Worm (Caenorhabditis elegans) whole organism, L3 larva: ENCODE data around the gene gmeb-2.

Experiments
- daf-12 ChIP-seq: fragments of 150-350 bp; optimal IDR thresholded peaks from 2 replicates; lab custom pipeline; 2014; ENCODE audit warnings: missing biosample characterization, missing genetic modification reagents, missing genetic modification characterization
- elt-1 ChIP-seq: fragments of 150-350 bp; optimal IDR thresholded peaks from 2 replicates; lab custom pipeline; 2014; ENCODE audit warnings: missing biosample characterization, missing genetic modification characterization
- elt-3 ChIP-seq, 3 experiments: fragments of 150-350 bp in 1 of 3; sonication (generic microtip) in 2 of 3; optimal IDR thresholded peaks; 2 replicates in 2 of 3; 4 replicates in 1 of 3; lab custom pipeline; 2014 to 2017; ENCODE audit warnings: missing biosample characterization in 3 of 3, missing genetic modification characterization in 3 of 3
- nhr-11 ChIP-seq: fragments of 150-350 bp; optimal IDR thresholded peaks from 2 replicates; lab custom pipeline; 2014; ENCODE audit warnings: missing biosample characterization, missing genetic modification characterization
- nhr-12 ChIP-seq: fragments of 150-350 bp; optimal IDR thresholded peaks from 2 replicates; lab custom pipeline; 2014; ENCODE audit warnings: missing biosample characterization, missing genetic modification characterization
- zag-1 ChIP-seq: fragments of 150-350 bp; optimal IDR thresholded peaks from 2 replicates; lab custom pipeline; 2014; ENCODE audit warnings: missing biosample characterization, missing genetic modification characterization
- ztf-4 ChIP-seq: fragments of 150-350 bp; optimal IDR thresholded peaks from 2 replicates; lab custom pipeline; 2014; ENCODE audit warnings: missing biosample characterization, missing genetic modification characterization

ce11 chrX:15902835-15903234, 23.9 kb downstream of the gmeb-2 start:
- no peak for TF ChIP-seq nhr-11 (tag; lab: Kevin White, UChicago)
- no peak for TF ChIP-seq nhr-12
- no peak for TF ChIP-seq ztf-4 (tag; lab: Kevin White, UChicago)
- TF ChIP-seq zag-1 (tag; lab: Kevin White, UChicago), result no peak
- TF ChIP-seq daf-12 (tag; lab: Kevin White, UChicago), result no peak
- TF ChIP-seq elt-3 (tag; optimal IDR thresholded peaks at IDR 0.05; lab: Kevin White, UChicago), result no peak
- no peak for TF ChIP-seq elt-1 (tag; lab: Kevin White, UChicago)
